Worm (Caenorhabditis elegans): ENCODE results near the gene rfc-1.

Gene rfc-1

DNA sequence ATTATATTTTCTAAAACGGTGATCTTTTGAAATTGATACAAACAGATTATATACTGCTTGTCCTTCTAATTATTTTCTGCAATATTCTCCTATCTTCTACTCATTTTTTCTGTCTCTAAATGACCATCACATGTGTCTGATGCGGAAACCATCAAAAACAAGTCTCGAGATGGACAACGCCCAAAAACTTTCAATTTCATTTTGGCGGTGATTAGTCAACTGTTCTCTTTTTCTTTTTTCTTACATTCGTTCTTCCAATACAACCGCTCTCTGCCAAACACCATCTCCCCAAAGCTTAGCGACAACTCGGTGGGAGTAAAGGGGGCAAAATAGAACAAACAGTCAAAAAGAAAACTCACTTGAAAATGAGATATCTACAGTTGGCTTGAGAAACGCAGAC, 12.5 kb downstream of the rfc-1 start:
- TF ChIP-seq sma-9 (GFP tag; optimal IDR thresholded peaks at IDR 0.05): peak; percentile 27
- TF ChIP-seq sma-9 (tag; optimal IDR thresholded peaks at IDR 0.05): no peak
- peak; percentile 81 for TF ChIP-seq blmp-1 (tag; optimal IDR thresholded peaks at IDR 0.05; ENCODE audit: insufficient read depth)
- TF ChIP-seq sma-3 (GFP tag; optimal IDR thresholded peaks at IDR 0.05): peak; percentile 17
- TF ChIP-seq mbf-1 (tag; optimal IDR thresholded peaks at IDR 0.05): no peak

DNA sequence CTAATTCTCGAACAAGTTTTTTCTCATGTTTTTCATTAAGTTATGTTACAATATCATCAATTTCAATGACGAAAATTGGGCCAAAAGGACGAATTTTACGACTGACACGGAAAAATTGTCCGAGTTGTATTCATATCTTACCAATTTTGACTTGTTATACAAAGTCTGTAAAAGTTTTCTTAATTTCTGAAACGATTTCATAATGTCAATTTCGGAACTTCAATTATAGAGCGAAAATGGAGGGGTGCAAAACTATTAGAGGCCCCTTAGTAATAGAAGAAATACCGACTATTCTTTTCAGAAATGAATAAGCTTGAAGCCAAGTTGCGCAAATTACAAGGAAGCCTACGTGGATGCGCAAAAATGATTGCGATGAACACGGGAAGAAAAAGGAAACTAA, 14.2 kb downstream of the rfc-1 start, which contains the start of gene F43D2.3:
Gene F43D2.3, plus strand, starts transcription at position 301 of the 400 bp plus-strand sequence.
- TF ChIP-seq crh-2 (tag; optimal IDR thresholded peaks at IDR 0.05) (no peak), nhr-11 (tag; optimal IDR thresholded peaks at IDR 0.05) (no peak)

DNA sequence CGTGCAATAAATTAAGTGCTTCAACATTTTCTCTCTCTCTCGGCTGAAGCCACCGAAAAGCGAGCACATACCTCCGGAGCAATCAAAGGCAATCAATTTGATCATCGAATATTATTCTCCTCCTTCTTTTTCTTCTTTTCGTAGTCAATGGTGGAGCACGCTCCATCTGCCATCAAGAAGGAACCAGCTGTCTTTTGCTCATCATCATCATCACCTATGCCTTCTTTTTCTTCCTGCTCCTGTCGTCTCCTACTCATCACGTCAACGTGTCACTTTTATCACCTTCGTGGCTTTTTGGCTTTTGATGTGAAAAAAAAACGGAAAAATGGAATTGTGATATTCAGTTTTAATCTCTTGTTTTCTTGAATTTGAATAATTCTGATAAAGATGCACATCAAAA, 20.1 kb downstream of the rfc-1 start:
- TF ChIP-seq mab-5 (tag; optimal IDR thresholded peaks at IDR 0.05) (peak; percentile 5), nhr-6 (tag; optimal IDR thresholded peaks at IDR 0.05) (no peak), lsy-2 (tag; optimal IDR thresholded peaks at IDR 0.05) (peak in 1 of 2 experiments; percentile 10), ztf-4 (tag; optimal IDR thresholded peaks at IDR 0.05) (no peak), snpc-4 (tag; optimal IDR thresholded peaks at IDR 0.05) (no peak), fos-1 (tag; optimal IDR thresholded peaks at IDR 0.05) (no peak), F13H6.1 (tag; optimal IDR thresholded peaks at IDR 0.05) (peak; percentile 6), unc-62 (GFP tag; optimal IDR thresholded peaks at IDR 0.05) (no peak), sma-9 (GFP tag; optimal IDR thresholded peaks at IDR 0.05) (peak; percentile 29), sma-9 (tag; optimal IDR thresholded peaks at IDR 0.05) (no peak), dmd-4 (tag; optimal IDR thresholded peaks at IDR 0.05) (no peak), nhr-129 (tag; optimal IDR thresholded peaks at IDR 0.05) (peak; percentile 27)

DNA sequence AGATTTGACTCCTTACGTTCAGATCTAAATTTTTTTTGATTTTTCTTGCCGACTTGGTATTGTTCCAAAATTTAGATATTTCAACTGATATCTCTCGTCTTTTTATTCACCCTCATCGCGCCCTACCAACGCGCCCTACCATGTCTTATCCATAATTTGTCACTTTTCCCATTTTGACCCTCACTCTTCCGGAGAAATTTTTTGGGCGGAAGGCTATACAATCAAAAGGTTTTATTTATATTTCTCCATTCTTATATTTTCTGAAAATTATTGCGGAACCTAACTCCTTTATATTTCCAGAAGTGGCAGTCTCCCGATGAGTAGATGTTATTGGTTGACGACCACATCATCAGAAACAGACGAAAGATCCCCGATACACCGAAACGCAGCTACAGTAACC, 24.9 kb downstream of the rfc-1 start, which contains the start of gene hot-1:
Gene hot-1, plus strand, starts transcription at position 301 of the 400 bp plus-strand sequence.
- TF ChIP-seq nhr-12 (tag; optimal IDR thresholded peaks at IDR 0.05): no peak
- no peak for TF ChIP-seq R02D3.7 (tag; optimal IDR thresholded peaks at IDR 0.05)
- TF ChIP-seq C34F6.9 (tag; optimal IDR thresholded peaks at IDR 0.05): no peak
- TF ChIP-seq unc-55 (GFP tag; optimal IDR thresholded peaks at IDR 0.05): no peak
- no peak for TF ChIP-seq nhr-77 (tag; optimal IDR thresholded peaks at IDR 0.05)
- TF ChIP-seq Y55F3AM.14 (GFP tag; optimal IDR thresholded peaks at IDR 0.05): no peak
- no peak for TF ChIP-seq nhr-237 (tag; optimal IDR thresholded peaks at IDR 0.05)
- TF ChIP-seq nhr-129 (tag; optimal IDR thresholded peaks at IDR 0.05): no peak
- TF ChIP-seq peb-1 (tag; optimal IDR thresholded peaks at IDR 0.05): no peak
- TF ChIP-seq nhr-11 (tag; optimal IDR thresholded peaks at IDR 0.05): no peak
- TF ChIP-seq sma-3 (GFP tag; optimal IDR thresholded peaks at IDR 0.05): no peak
- TF ChIP-seq ZK546.5 (tag; optimal IDR thresholded peaks at IDR 0.05): no peak

DNA sequence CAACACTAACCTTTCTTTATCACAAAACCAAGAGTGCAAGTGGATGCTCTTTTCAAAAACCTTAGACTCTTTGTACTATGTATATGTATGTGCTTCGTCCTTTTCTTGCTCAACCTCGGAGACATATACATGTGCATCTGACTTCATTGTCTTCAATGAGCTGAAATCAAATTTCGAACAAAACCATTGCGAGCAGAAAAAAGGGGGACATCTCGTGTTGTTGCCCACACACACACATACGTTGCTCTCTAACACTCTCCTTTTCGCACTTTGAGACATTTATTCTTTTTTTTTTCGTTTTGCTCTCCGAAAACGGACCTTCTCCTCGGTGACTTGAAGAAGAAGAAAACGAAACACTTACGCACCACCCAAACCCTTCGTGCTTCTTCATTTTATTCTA, 25.5 kb downstream of the rfc-1 start:
- TF ChIP-seq lsy-2 (tag; optimal IDR thresholded peaks at IDR 0.05) (no peak), egl-27 (tag; optimal IDR thresholded peaks at IDR 0.05) (no peak), unc-55 (GFP tag; optimal IDR thresholded peaks at IDR 0.05) (no peak), crh-2 (tag; optimal IDR thresholded peaks at IDR 0.05) (no peak)

DNA sequence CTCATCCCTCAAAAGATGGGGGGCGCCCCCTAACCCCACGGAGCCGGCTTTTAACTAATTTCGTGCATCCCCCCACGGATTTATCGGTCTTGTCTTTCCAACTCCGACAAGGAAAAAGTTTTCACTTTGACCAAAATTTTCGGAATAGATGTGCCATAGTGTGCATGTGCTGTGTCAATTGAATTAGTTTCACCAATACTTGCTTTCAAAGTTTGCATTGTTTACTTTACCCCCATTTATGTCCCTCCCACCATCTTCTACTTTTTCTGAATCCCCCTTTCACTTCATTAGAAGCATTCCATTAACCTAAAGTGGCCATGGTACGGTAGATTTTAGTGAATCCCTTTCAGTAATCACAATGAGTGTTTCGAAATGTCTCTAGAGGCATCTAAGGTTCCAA, 28.1 kb downstream of the rfc-1 start:
- TF ChIP-seq blmp-1 (tag; optimal IDR thresholded peaks at IDR 0.05; ENCODE audit: insufficient read depth) (no peak), ceh-82 (tag; optimal IDR thresholded peaks at IDR 0.05) (no peak)

DNA sequence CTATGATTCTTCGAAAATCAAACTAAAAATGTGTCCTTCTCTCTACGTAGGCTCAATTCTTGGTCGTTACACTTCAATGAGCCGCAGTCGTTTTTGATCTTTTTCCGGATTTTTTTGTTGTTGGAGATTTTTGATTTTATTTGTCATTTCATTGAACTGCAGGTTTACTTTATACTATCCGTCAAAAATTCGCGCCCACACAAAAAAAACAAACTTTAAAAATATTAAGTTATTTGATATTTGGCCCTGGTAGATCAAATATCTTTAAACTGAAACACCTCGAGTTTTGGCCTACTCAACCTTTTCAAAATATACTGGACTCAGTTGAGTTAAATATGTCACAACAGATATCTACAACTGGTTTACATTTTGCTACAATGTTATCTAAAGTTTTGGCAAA, 30.1 kb downstream of the rfc-1 start:
- no peak for TF ChIP-seq nhr-21 (tag; optimal IDR thresholded peaks at IDR 0.05)
- no peak for TF ChIP-seq nhr-10 (tag; optimal IDR thresholded peaks at IDR 0.05)
- TF ChIP-seq snpc-4 (tag; optimal IDR thresholded peaks at IDR 0.05): no peak
- no peak for TF ChIP-seq unc-39 (tag; optimal IDR thresholded peaks at IDR 0.05)
- no peak for TF ChIP-seq skn-1 (tag; optimal IDR thresholded peaks at IDR 0.05)
- no peak for TF ChIP-seq dmd-4 (tag; optimal IDR thresholded peaks at IDR 0.05)
- TF ChIP-seq gmeb-1 (tag; optimal IDR thresholded peaks at IDR 0.05): no peak
- TF ChIP-seq mbf-1 (tag; optimal IDR thresholded peaks at IDR 0.05): no peak

All from whole organism, L2 larva.